Fruit fly (Drosophila melanogaster) whole organism, prepupa: Measurements from ENCODE around the gene CG32198.

ENCODE experiments used
- CG6163 ChIP-seq: fragments of 200-800 bp; sonication (Bioruptor generic); IDR thresholded peaks from 3 replicates; pipeline ENCODE4 v1.3.6; 2022; ENCODE audit warnings: missing biosample characterization, missing genetic modification characterization
- OdsH ChIP-seq: fragments of 200-800 bp; sonication (Bioruptor generic); optimal IDR thresholded peaks from 3 replicates; lab custom pipeline; 2016; ENCODE audit warnings: missing biosample characterization, missing genetic modification characterization
- salr ChIP-seq, 2 experiments: fragments of 200-800 bp; sonication (Bioruptor generic); optimal IDR thresholded peaks; 3 replicates each; lab custom pipeline; 2016 to 2018; ENCODE audit warnings: missing biosample characterization in 2 of 2, missing genetic modification characterization in 2 of 2, mild to moderate bottlenecking in 1 of 2

DNA sequence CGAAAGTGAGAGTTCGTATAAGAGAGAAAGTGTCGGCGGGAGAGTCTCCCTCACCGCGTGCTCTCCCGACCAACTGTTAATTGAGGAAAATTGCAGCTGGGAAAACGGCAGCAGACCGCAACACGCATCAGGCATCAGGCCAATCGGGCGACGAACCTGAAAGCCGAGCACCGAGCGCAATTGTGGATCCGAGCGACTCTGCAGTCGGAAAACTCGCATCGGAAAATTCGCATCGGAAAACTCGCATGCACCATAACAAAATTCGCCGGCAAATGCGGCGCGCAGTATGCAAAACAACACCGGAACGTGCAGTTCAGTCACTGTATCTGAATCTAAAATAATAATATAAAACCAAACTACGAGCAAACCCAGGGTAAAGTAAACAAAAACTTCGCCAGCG, 33.2 kb downstream of the CG32198 start, which contains the start of gene AstC-R1:
- TF ChIP-seq salr (GFP tag; optimal IDR thresholded peaks at IDR 0.05; lab: Kevin White, UChicago) = no peak
- TF ChIP-seq OdsH (GFP tag; lab: Kevin White, UChicago) = no peak
- no peak for TF ChIP-seq CG6163
